Worm (Caenorhabditis elegans) whole organism, L4 larva: ENCODE results near the gene F19H8.2.

Experiments used
- D1046.2 ChIP-seq: fragments of 200-800 bp; sonication (Bioruptor generic); IDR thresholded peaks from 2 replicates; pipeline ENCODE4 v1.3.6; 2022; ENCODE audit warnings: missing genetic modification characterization, missing compliant biosample characterization
- dmd-8 ChIP-seq: fragments of 200-800 bp; sonication (Bioruptor generic); IDR thresholded peaks from 2 replicates; pipeline ENCODE4 v1.3.6; 2022; ENCODE audit warnings: missing genetic modification characterization, missing compliant biosample characterization
- egl-27 ChIP-seq: sonication (generic microtip); optimal IDR thresholded peaks from 3 replicates; lab custom pipeline; 2017; ENCODE audit warnings: missing biosample characterization, missing genetic modification reagents, missing genetic modification characterization
- fos-1 ChIP-seq: fragments of 150-350 bp; optimal IDR thresholded peaks from 2 replicates; lab custom pipeline; 2014; ENCODE audit warnings: missing biosample characterization, missing genetic modification characterization
- lin-38 ChIP-seq: fragments of 200-800 bp; sonication (Bioruptor generic); IDR thresholded peaks from 2 replicates; pipeline ENCODE4 v1.3.6; 2022; ENCODE audit warnings: missing genetic modification reagents, missing genetic modification characterization, missing compliant biosample characterization
- nhr-237 ChIP-seq: sonication (generic microtip); optimal IDR thresholded peaks from 2 replicates; lab custom pipeline; 2017; ENCODE audit warnings: missing biosample characterization, missing genetic modification characterization
- nhr-28 ChIP-seq: fragments of 150-350 bp; optimal IDR thresholded peaks from 2 replicates; lab custom pipeline; 2014; ENCODE audit warnings: missing biosample characterization, missing genetic modification characterization
- pha-4 ChIP-seq, 2 experiments: fragments of 150-350 bp in 1 of 2; fragments of 200-800 bp in 1 of 2; sonication (Bioruptor generic) in 1 of 2; IDR thresholded peaks in 1 of 2; optimal IDR thresholded peaks in 1 of 2; 2 replicates each; pipeline versions ENCODE4 v1.3.6 to Lab custom; 2014 to 2022; ENCODE audit warnings: missing genetic modification characterization in 2 of 2, missing genetic modification reagents in 2 of 2, missing biosample characterization in 1 of 2, missing compliant biosample characterization in 1 of 2
- snpc-4 ChIP-seq: fragments of 150-350 bp; optimal IDR thresholded peaks from 2 replicates; lab custom pipeline; 2014; ENCODE audit warnings: missing biosample characterization, missing genetic modification characterization

DNA sequence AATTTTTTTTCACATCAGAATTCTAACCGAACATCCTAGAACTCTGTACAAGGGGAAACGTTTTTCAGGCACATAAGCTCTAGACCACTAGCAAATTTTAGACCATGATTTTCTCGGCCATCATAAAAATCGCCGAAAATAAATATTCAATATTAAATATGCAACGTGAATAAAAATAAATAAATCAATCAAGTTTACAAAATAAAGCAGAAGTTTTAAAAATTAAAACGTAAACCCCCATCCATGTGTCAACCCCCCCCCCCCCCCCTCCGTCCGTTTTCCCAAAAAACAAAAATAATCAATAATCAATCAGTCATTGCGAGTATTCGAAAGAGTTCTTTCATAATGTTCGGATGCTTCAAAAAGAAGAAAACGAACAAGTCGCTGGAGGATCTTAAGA lies 12.4 kb downstream of the F19H8.2 start, which contains the start of gene catp-4:
- TF ChIP-seq snpc-4 (no peak), fos-1 (tag; lab: Kevin White, UChicago) (no peak), pha-4 (GFP tag; IDR thresholded peaks at IDR 0.05; lab: Robert Waterston, UW) (no peak), pha-4 (tag; optimal IDR thresholded peaks at IDR 0.05; lab: Kevin White, UChicago) (no peak), lin-38 (no peak), egl-27 (tag; lab: Kevin White, UChicago) (no peak), dmd-8 (no peak), nhr-28 (tag; lab: Kevin White, UChicago) (no peak), nhr-237 (tag; lab: Kevin White, UChicago) (no peak), D1046.2 (GFP tag; lab: Robert Waterston, UW) (no peak)
